Fruit fly (Drosophila melanogaster): ENCODE data around the gene sloth1.

DNA sequence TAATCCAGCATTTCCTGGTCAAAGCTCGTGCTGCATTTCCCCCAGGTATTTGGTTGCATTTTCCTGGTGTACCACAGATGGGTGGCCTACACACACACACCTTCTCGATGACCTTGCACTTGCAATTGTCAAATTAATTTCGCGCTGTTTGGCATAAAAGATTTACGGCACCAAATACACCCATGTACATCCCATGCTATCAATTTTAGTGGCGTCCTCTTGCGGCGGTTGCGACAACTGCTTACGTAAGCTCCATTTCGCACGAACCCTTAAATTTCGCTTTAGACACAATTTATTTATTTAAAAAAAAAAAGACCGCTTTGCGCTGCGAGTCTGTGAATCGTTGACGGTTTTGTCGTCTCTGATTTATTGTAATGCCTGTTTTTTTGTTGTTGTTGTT lies 5.7 kb upstream of the sloth1 start:
- TF ChIP-seq Sin3A (optimal IDR thresholded peaks at IDR 0.05) (no peak), ttk (optimal IDR thresholded peaks at IDR 0.05) (no peak), h (optimal IDR thresholded peaks at IDR 0.05) (no peak), Myc (optimal IDR thresholded peaks at IDR 0.05) (no peak), psq (optimal IDR thresholded peaks at IDR 0.05) (no peak), insv (optimal IDR thresholded peaks at IDR 0.05) (no peak)
